Worm (Caenorhabditis elegans) whole organism, young adult: ENCODE data around the gene msp-142.

Experiments used
- B0035.1 ChIP-seq: sonication (generic microtip); optimal IDR thresholded peaks from 2 replicates; lab custom pipeline; 2016; ENCODE audit warnings: missing genetic modification characterization, mild to moderate bottlenecking, missing compliant biosample characterization, missing genotype, missing genetic modification reagents
- B0336.3 ChIP-seq: fragments of 200-800 bp; sonication (Bioruptor generic); IDR thresholded peaks from 2 replicates; pipeline ENCODE4 v1.3.6; 2022; ENCODE audit warnings: missing genetic modification characterization, missing compliant biosample characterization
- C17E4.6 ChIP-seq: fragments of 200-800 bp; sonication (Bioruptor generic); IDR thresholded peaks from 2 replicates; pipeline ENCODE4 v1.3.6; 2022; ENCODE audit warnings: missing genetic modification reagents, missing genetic modification characterization, missing compliant biosample characterization
- D2030.7 ChIP-seq: fragments of 200-800 bp; sonication (Bioruptor generic); IDR thresholded peaks from 2 replicates; pipeline ENCODE4 v1.3.6; 2022; ENCODE audit warnings: missing genetic modification reagents, missing genetic modification characterization, missing compliant biosample characterization
- F10E7.11 ChIP-seq: sonication (generic microtip); optimal IDR thresholded peaks from 2 replicates; lab custom pipeline; 2017; ENCODE audit warnings: mild to moderate bottlenecking, missing genetic modification characterization, moderate library complexity, missing compliant biosample characterization
- F23B12.7 ChIP-seq: sonication (generic microtip); optimal IDR thresholded peaks from 2 replicates; lab custom pipeline; 2017; ENCODE audit warnings: missing genetic modification characterization, mild to moderate bottlenecking, missing compliant biosample characterization, antibody characterized with exemption, moderate library complexity; ENCODE audit not compliant: insufficient read depth
- F37B4.10 ChIP-seq: fragments of 200-800 bp; sonication (Bioruptor generic); IDR thresholded peaks from 2 replicates; pipeline ENCODE4 v1.3.6; 2022; ENCODE audit warnings: missing genetic modification characterization, missing compliant biosample characterization
- F39B2.1 ChIP-seq: fragments of 200-800 bp; sonication (Bioruptor generic); IDR thresholded peaks from 2 replicates; pipeline ENCODE4 v1.3.6; 2022; ENCODE audit warnings: missing genetic modification reagents, missing genetic modification characterization, missing compliant biosample characterization
- F49E8.2 ChIP-seq: sonication (generic microtip); optimal IDR thresholded peaks from 3 replicates; lab custom pipeline; 2017; ENCODE audit warnings: missing genetic modification characterization, mild to moderate bottlenecking, missing compliant biosample characterization, antibody characterized with exemption, moderate library complexity; ENCODE audit not compliant: insufficient read depth
- F55B11.4 ChIP-seq: sonication (generic microtip); optimal IDR thresholded peaks from 2 replicates; lab custom pipeline; 2016; ENCODE audit warnings: missing compliant biosample characterization, missing genetic modification characterization, borderline replicate concordance; ENCODE audit not compliant: insufficient read depth
- F57A8.1 ChIP-seq: fragments of 200-800 bp; sonication (Bioruptor generic); optimal IDR thresholded peaks from 2 replicates; lab custom pipeline; 2018; ENCODE audit warnings: mild to moderate bottlenecking, missing genetic modification characterization, moderate library complexity, missing compliant biosample characterization
- F57C9.4 ChIP-seq: sonication (generic microtip); optimal IDR thresholded peaks from 2 replicates; lab custom pipeline; 2017; ENCODE audit warnings: mild to moderate bottlenecking, missing genetic modification characterization, missing compliant biosample characterization
- T07F8.4 ChIP-seq: sonication (generic microtip); optimal IDR thresholded peaks from 2 replicates; lab custom pipeline; 2016; ENCODE audit warnings: mild to moderate bottlenecking, missing genetic modification characterization, moderate library complexity, missing compliant biosample characterization
- T26A5.8 ChIP-seq: sonication (generic microtip); optimal IDR thresholded peaks from 2 replicates; lab custom pipeline; 2016; ENCODE audit warnings: missing genetic modification characterization, missing compliant biosample characterization
- Y53F4B.3 ChIP-seq: fragments of 200-800 bp; sonication (Bioruptor generic); IDR thresholded peaks from 2 replicates; pipeline ENCODE4 v1.3.6; 2022; ENCODE audit warnings: missing genetic modification reagents, missing genetic modification characterization, missing compliant biosample characterization
- Y79H2A.3 ChIP-seq: fragments of 200-800 bp; sonication (Bioruptor generic); conservative IDR thresholded peaks from 2 replicates; pipeline ENCODE4 v1.3.6; 2022; ENCODE audit warnings: missing genetic modification reagents, missing genetic modification characterization, missing compliant biosample characterization
- Y95B8A.8 ChIP-seq: fragments of 200-800 bp; sonication (Bioruptor generic); IDR thresholded peaks from 2 replicates; pipeline ENCODE4 v1.3.6; 2022; ENCODE audit warnings: missing genetic modification reagents, missing genetic modification characterization, missing compliant biosample characterization
- ama-1 ChIP-seq, 3 experiments: fragments of 150-350 bp in 1 of 3; sonication (generic microtip) in 2 of 3; optimal IDR thresholded peaks; 2 replicates each; lab custom pipeline; 2014 to 2018; ENCODE audit warnings: missing biosample characterization in 2 of 3, missing genetic modification characterization in 2 of 3, missing genetic modification reagents in 2 of 3
- aptf-2 ChIP-seq: fragments of 200-800 bp; sonication (Bioruptor generic); conservative IDR thresholded peaks from 2 replicates; pipeline ENCODE4 v1.3.6; 2022; ENCODE audit warnings: missing genetic modification reagents, missing genetic modification characterization, missing compliant biosample characterization
- attf-5 ChIP-seq: fragments of 200-800 bp; sonication (Bioruptor generic); optimal IDR thresholded peaks from 2 replicates; lab custom pipeline; 2018; ENCODE audit warnings: mild to moderate bottlenecking, missing genetic modification characterization, missing compliant biosample characterization
- cebp-2 ChIP-seq: fragments of 200-800 bp; sonication (Bioruptor generic); IDR thresholded peaks from 2 replicates; pipeline ENCODE4 v1.3.6; 2022; ENCODE audit warnings: missing genetic modification characterization, missing compliant biosample characterization
- ceh-40 ChIP-seq: fragments of 200-800 bp; sonication (Bioruptor generic); IDR thresholded peaks from 2 replicates; pipeline ENCODE4 v1.3.6; 2022; ENCODE audit warnings: missing genetic modification characterization, missing compliant biosample characterization
- ceh-91 ChIP-seq: fragments of 200-800 bp; sonication (Bioruptor generic); IDR thresholded peaks from 2 replicates; pipeline ENCODE4 v1.3.6; 2022; ENCODE audit warnings: missing genetic modification reagents, missing genetic modification characterization, missing compliant biosample characterization
- dox-1 ChIP-seq: fragments of 200-800 bp; sonication (Bioruptor generic); IDR thresholded peaks from 2 replicates; pipeline ENCODE4 v1.3.6; 2022; ENCODE audit warnings: missing genetic modification reagents, missing genetic modification characterization, missing compliant biosample characterization
- hmg-1.2 ChIP-seq: fragments of 200-800 bp; sonication (Bioruptor generic); IDR thresholded peaks from 2 replicates; pipeline ENCODE4 v1.3.6; 2022; ENCODE audit warnings: missing genetic modification reagents, missing genetic modification characterization, missing compliant biosample characterization
- hsf-1 ChIP-seq: fragments of 200-800 bp; sonication (Bioruptor generic); IDR thresholded peaks from 2 replicates; pipeline ENCODE4 v1.3.6; 2022; ENCODE audit warnings: missing genetic modification reagents, missing genetic modification characterization, missing compliant biosample characterization
- lag-1 ChIP-seq: fragments of 200-800 bp; sonication (Bioruptor generic); IDR thresholded peaks from 2 replicates; pipeline ENCODE4 v1.3.6; 2022; ENCODE audit warnings: missing genetic modification reagents, missing genetic modification characterization, missing compliant biosample characterization
- let-526 ChIP-seq: fragments of 200-800 bp; sonication (Bioruptor generic); IDR thresholded peaks from 2 replicates; pipeline ENCODE4 v1.3.6; 2022; ENCODE audit warnings: missing genetic modification reagents, missing genetic modification characterization, missing compliant biosample characterization
- let-607 ChIP-seq, 2 experiments: fragments of 200-800 bp in 1 of 2; sonication (Bioruptor generic) in 1 of 2; sonication (generic microtip) in 1 of 2; optimal IDR thresholded peaks; 2 replicates each; lab custom pipeline; 2016 to 2018; ENCODE audit warnings: mild to moderate bottlenecking in 2 of 2, missing compliant biosample characterization in 2 of 2, missing genetic modification characterization in 2 of 2, moderate library complexity in 2 of 2, missing genotype in 1 of 2
- madf-10 ChIP-seq: sonication (generic microtip); optimal IDR thresholded peaks from 2 replicates; lab custom pipeline; 2016; ENCODE audit warnings: mild to moderate bottlenecking, missing genetic modification characterization, missing compliant biosample characterization
- mxl-1 ChIP-seq: sonication (generic microtip); optimal IDR thresholded peaks from 2 replicates; lab custom pipeline; 2016; ENCODE audit warnings: missing genetic modification characterization, missing compliant biosample characterization
- nfya-2 ChIP-seq: fragments of 200-800 bp; sonication (Bioruptor generic); IDR thresholded peaks from 2 replicates; pipeline ENCODE4 v1.3.6; 2022; ENCODE audit warnings: missing genetic modification reagents, missing genetic modification characterization, missing compliant biosample characterization
- nhr-27 ChIP-seq: fragments of 200-800 bp; sonication (Bioruptor generic); optimal IDR thresholded peaks from 2 replicates; lab custom pipeline; 2018; ENCODE audit warnings: mild to moderate bottlenecking, missing genetic modification characterization, moderate library complexity, missing compliant biosample characterization
- nhr-90 ChIP-seq: sonication (generic microtip); optimal IDR thresholded peaks from 2 replicates; lab custom pipeline; 2016; ENCODE audit warnings: missing genotype, mild to moderate bottlenecking, missing genetic modification characterization, missing compliant biosample characterization
- pha-4 ChIP-seq: fragments of 150-350 bp; sonication (generic microtip); optimal IDR thresholded peaks from 2 replicates; lab custom pipeline; 2014; ENCODE audit warnings: missing biosample characterization, missing genetic modification reagents, missing genetic modification characterization
- sea-2 ChIP-seq: fragments of 200-800 bp; sonication (Bioruptor generic); IDR thresholded peaks from 2 replicates; pipeline ENCODE4 v1.3.6; 2022; ENCODE audit warnings: missing genetic modification characterization, missing compliant biosample characterization
- snpc-1.3 ChIP-seq: sonication (generic microtip); optimal IDR thresholded peaks from 2 replicates; lab custom pipeline; 2017; ENCODE audit warnings: missing genetic modification characterization, mild to moderate bottlenecking, missing compliant biosample characterization, antibody characterized with exemption, moderate library complexity, missing genotype, missing genetic modification reagents; ENCODE audit not compliant: insufficient read depth
- somi-1 ChIP-seq: fragments of 200-800 bp; sonication (Bioruptor generic); optimal IDR thresholded peaks from 2 replicates; lab custom pipeline; 2018; ENCODE audit warnings: mild to moderate bottlenecking, missing genetic modification characterization, missing compliant biosample characterization
- tbx-9 ChIP-seq: sonication (generic microtip); optimal IDR thresholded peaks from 2 replicates; lab custom pipeline; 2016; ENCODE audit warnings: borderline replicate concordance, missing genetic modification characterization, inconsistent platforms, missing compliant biosample characterization
- tlf-1 ChIP-seq: fragments of 200-800 bp; sonication (Bioruptor generic); optimal IDR thresholded peaks from 2 replicates; lab custom pipeline; 2018; ENCODE audit warnings: mild to moderate bottlenecking, missing genetic modification characterization, missing compliant biosample characterization
- ztf-18 ChIP-seq: sonication (generic microtip); optimal IDR thresholded peaks from 2 replicates; lab custom pipeline; 2016; ENCODE audit warnings: missing genotype, mild to moderate bottlenecking, missing genetic modification characterization, missing compliant biosample characterization
- ztf-26 ChIP-seq: sonication (generic microtip); optimal IDR thresholded peaks from 2 replicates; lab custom pipeline; 2017; ENCODE audit warnings: missing genetic modification characterization, missing compliant biosample characterization

The msp-142 gene

ce11 chrII:5844694-5845129, 47.0 kb downstream of the msp-142 start (continued):
- TF ChIP-seq ztf-18 (tag; lab: Kevin White, UChicago) (peak; percentile 88), C17E4.6 (peak; percentile 99), B0336.3 (GFP tag; lab: Robert Waterston, UW) (peak; percentile 100), F37B4.10 (peak; percentile 93; the same call in 1 of the 2 replicates), madf-10 (tag; lab: Kevin White, UChicago) (peak; percentile 97), nhr-27 (peak; percentile 93), mxl-1 (tag; lab: Kevin White, UChicago) (peak; percentile 87), dox-1 (GFP tag; lab: Robert Waterston, UW) (peak; percentile 99), F55B11.4 (tag; lab: Kevin White, UChicago) (no peak), tlf-1 (GFP tag; lab: Kevin White, UChicago) (peak; percentile 99), lag-1 (GFP tag; lab: Robert Waterston, UW) (peak; percentile 94), hmg-1.2 (peak; percentile 95), ceh-40 (peak; percentile 80), T07F8.4 (peak; percentile 94), attf-5 (GFP tag; lab: Kevin White, UChicago) (peak; percentile 95), snpc-1.3 (peak; percentile 96), tbx-9 (tag; lab: Kevin White, UChicago) (no peak), Y53F4B.3 (GFP tag; lab: Robert Waterston, UW) (peak; percentile 81), hsf-1 (GFP tag; lab: Robert Waterston, UW) (peak; percentile 82), ztf-26 (tag; lab: Kevin White, UChicago) (peak; percentile 98), Y79H2A.3 (peak; percentile 94), F23B12.7 (peak; percentile 98), B0035.1 (tag; lab: Kevin White, UChicago) (peak; percentile 97), F39B2.1 (peak; percentile 89), F57C9.4 (tag; lab: Kevin White, UChicago) (peak; percentile 96), ama-1 (optimal IDR thresholded peaks at IDR 0.05; lab: Kevin White, UChicago) (peak; percentile 100), ama-1 (GFP tag; optimal IDR thresholded peaks at IDR 0.05; lab: Kevin White, UChicago) (peak; percentile 91 to 94), sea-2 (GFP tag; lab: Robert Waterston, UW) (peak; percentile 93), pha-4 (tag; lab: Kevin White, UChicago) (peak; percentile 99), somi-1 (peak; percentile 98), T26A5.8 (tag; lab: Kevin White, UChicago) (peak; percentile 81), F49E8.2 (peak; percentile 97), nfya-2 (GFP tag; lab: Robert Waterston, UW) (peak; percentile 76; the same call in 1 of the 2 replicates), nhr-90 (tag; lab: Kevin White, UChicago) (peak; percentile 91), aptf-2 (peak; percentile 73; the same call in 1 of the 2 replicates), Y95B8A.8 (peak; percentile 98), ceh-91 (GFP tag; lab: Robert Waterston, UW) (peak; percentile 76), F10E7.11 (tag; lab: Kevin White, UChicago) (peak; percentile 88), F57A8.1 (GFP tag; lab: Kevin White, UChicago) (peak; percentile 87), let-607 (tag; optimal IDR thresholded peaks at IDR 0.05; lab: Kevin White, UChicago) (peak; percentile 83 to 94), cebp-2 (peak; percentile 94), let-526 (peak; percentile 97), D2030.7 (GFP tag; lab: Robert Waterston, UW) (peak; percentile 99)
- TF ChIP-seq, all 124 proteins: peak for 120
